Fruit fly (Drosophila melanogaster) whole organism, wandering third instar larva: ENCODE data around the gene Gyc88E.

Experiments used
- Abd-B ChIP-seq: fragments of >200 bp; optimal IDR thresholded peaks from 2 replicates; lab custom pipeline; 2017; ENCODE audit warnings: missing biosample characterization, missing genetic modification characterization
- CG32264 ChIP-seq: fragments of 200-800 bp; sonication (Bioruptor generic); optimal IDR thresholded peaks from 2 replicates; lab custom pipeline; 2016; ENCODE audit warnings: missing biosample characterization, missing genetic modification characterization
- CG9705 ChIP-seq: fragments of 200-800 bp; sonication (Bioruptor generic); optimal IDR thresholded peaks from 2 replicates; lab custom pipeline; 2018; ENCODE audit warnings: missing biosample characterization, mild to moderate bottlenecking, missing genetic modification characterization
- CrebA ChIP-seq: fragments of 200-800 bp; sonication (Bioruptor generic); optimal IDR thresholded peaks from 2 replicates; lab custom pipeline; 2016; ENCODE audit warnings: missing biosample characterization, mild to moderate bottlenecking, missing genetic modification characterization, borderline replicate concordance
- Dfd ChIP-seq: fragments of >200 bp; optimal IDR thresholded peaks from 2 replicates; lab custom pipeline; 2017; ENCODE audit warnings: missing biosample characterization, missing genetic modification characterization
- Dif ChIP-seq: fragments of 200-275, 200-300 bp; sonication (Bioruptor generic); optimal IDR thresholded peaks from 2 replicates; lab custom pipeline; 2018; ENCODE audit warnings: missing biosample characterization, missing genetic modification characterization; ENCODE audit not compliant: partially characterized antibody
- GATAd ChIP-seq: sonication (Bioruptor generic); optimal IDR thresholded peaks from 2 replicates; lab custom pipeline; 2016; ENCODE audit warnings: missing biosample characterization, missing genetic modification characterization
- HLH106 ChIP-seq: fragments of 200-800 bp; optimal IDR thresholded peaks from 3 replicates; lab custom pipeline; 2019; ENCODE audit warnings: missing biosample characterization, mild to moderate bottlenecking, missing genetic modification characterization, moderate library complexity
- Hnf4 ChIP-seq: fragments of 200-800 bp; sonication (Bioruptor generic); optimal IDR thresholded peaks from 2 replicates; lab custom pipeline; 2016; ENCODE audit warnings: missing biosample characterization, mild to moderate bottlenecking, missing genetic modification characterization
- Hr78 ChIP-seq: fragments of >200 bp; optimal IDR thresholded peaks from 2 replicates; lab custom pipeline; 2017; ENCODE audit warnings: missing biosample characterization, missing genetic modification characterization
- Hr83 ChIP-seq: fragments of 200-300 bp; sonication (Bioruptor generic); optimal IDR thresholded peaks from 2 replicates; lab custom pipeline; 2016; ENCODE audit warnings: missing biosample characterization, mild to moderate bottlenecking, missing genetic modification characterization, moderate library complexity; ENCODE audit not compliant: poor library complexity, severe bottlenecking
- Jra ChIP-seq: sonication (Bioruptor generic); optimal IDR thresholded peaks from 2 replicates; lab custom pipeline; 2016; ENCODE audit warnings: missing biosample characterization, missing genetic modification characterization
- Mio ChIP-seq: sonication (Bioruptor generic); optimal IDR thresholded peaks from 2 replicates; lab custom pipeline; 2016; ENCODE audit warnings: missing biosample characterization, missing genetic modification characterization
- Myc ChIP-seq: fragments of >200 bp; optimal IDR thresholded peaks from 2 replicates; lab custom pipeline; 2017
- N ChIP-seq: fragments of >200 bp; optimal IDR thresholded peaks from 2 replicates; lab custom pipeline; 2018; ENCODE audit warnings: missing biosample characterization, missing external identifiers, missing genetic modification characterization
- OdsH ChIP-seq: fragments of 200-800 bp; sonication (Bioruptor generic); optimal IDR thresholded peaks from 2 replicates; lab custom pipeline; 2016; ENCODE audit warnings: missing biosample characterization, mild to moderate bottlenecking, missing genetic modification characterization
- Rel ChIP-seq, 2 experiments: fragments of 200-800 bp; sonication (Bioruptor generic) in 1 of 2; optimal IDR thresholded peaks; 2 replicates in 1 of 2; 3 replicates in 1 of 2; lab custom pipeline; 2016 to 2019; ENCODE audit warnings: mild to moderate bottlenecking in 2 of 2, missing biosample characterization in 2 of 2, missing genetic modification characterization in 2 of 2, moderate library complexity in 1 of 2
- Sp1 ChIP-seq: fragments of 200-800 bp; sonication (Bioruptor generic); optimal IDR thresholded peaks from 3 replicates; lab custom pipeline; 2019; ENCODE audit warnings: missing biosample characterization, mild to moderate bottlenecking, missing genetic modification characterization, moderate library complexity
- Vsx2 ChIP-seq: fragments of 200-300, 225-300 bp; sonication (Bioruptor generic); optimal IDR thresholded peaks from 2 replicates; lab custom pipeline; 2018; ENCODE audit warnings: missing biosample characterization, missing genetic modification characterization; ENCODE audit not compliant: partially characterized antibody
- br ChIP-seq: fragments of 200-800 bp; sonication (Bioruptor generic); optimal IDR thresholded peaks from 2 replicates; lab custom pipeline; 2016; ENCODE audit warnings: missing biosample characterization, missing genetic modification characterization
- brk ChIP-seq: fragments of 200-800 bp; sonication (Bioruptor generic); optimal IDR thresholded peaks from 2 replicates; lab custom pipeline; 2016; ENCODE audit warnings: missing biosample characterization, mild to moderate bottlenecking, missing genetic modification characterization
- dl ChIP-seq, 2 experiments: fragments of 175-275, 200-275 bp in 1 of 2; fragments of 200-275 bp in 1 of 2; sonication (Bioruptor generic); optimal IDR thresholded peaks; lab custom pipeline; 2018; ENCODE audit warnings: mild to moderate bottlenecking in 2 of 2, missing biosample characterization in 2 of 2, missing genetic modification characterization in 2 of 2, moderate library complexity in 2 of 2; ENCODE audit not compliant: partially characterized antibody in 2 of 2, insufficient read depth in 1 of 2
- dmrt93B ChIP-seq: fragments of 200-800 bp; sonication (Bioruptor generic); optimal IDR thresholded peaks from 2 replicates; lab custom pipeline; 2018; ENCODE audit warnings: missing biosample characterization, mild to moderate bottlenecking, missing genetic modification characterization
- dsf ChIP-seq: sonication (Bioruptor generic); optimal IDR thresholded peaks from 2 replicates; lab custom pipeline; 2016; ENCODE audit warnings: missing biosample characterization, missing genetic modification characterization, borderline replicate concordance
- ey ChIP-seq: fragments of 200-800 bp; sonication (Bioruptor generic); optimal IDR thresholded peaks from 2 replicates; lab custom pipeline; 2016; ENCODE audit warnings: missing biosample characterization, missing genetic modification characterization
- foxo ChIP-seq, 2 experiments: fragments of 200-800 bp; sonication (Bioruptor generic); optimal IDR thresholded peaks; 2 replicates in 1 of 2; 3 replicates in 1 of 2; lab custom pipeline; 2016 to 2017; ENCODE audit warnings: missing biosample characterization in 2 of 2, missing genetic modification characterization in 2 of 2
- fru ChIP-seq: fragments of 200-800 bp; sonication (Bioruptor generic); optimal IDR thresholded peaks from 3 replicates; lab custom pipeline; 2016; ENCODE audit warnings: missing biosample characterization, mild to moderate bottlenecking, missing genetic modification characterization
- h ChIP-seq: fragments of 200-800 bp; sonication (Bioruptor generic); optimal IDR thresholded peaks from 3 replicates; lab custom pipeline; 2016; ENCODE audit warnings: missing biosample characterization, mild to moderate bottlenecking, missing genetic modification characterization
- jim ChIP-seq: fragments of 175-275, 200-325 bp; sonication (Bioruptor generic); optimal IDR thresholded peaks from 2 replicates; lab custom pipeline; 2016; ENCODE audit warnings: missing biosample characterization, mild to moderate bottlenecking, missing genetic modification characterization
- lola ChIP-seq: fragments of >200 bp; optimal IDR thresholded peaks from 2 replicates; lab custom pipeline; 2017; ENCODE audit warnings: missing biosample characterization, missing genetic modification characterization
- pan ChIP-seq: fragments of >200 bp; optimal IDR thresholded peaks from 2 replicates; lab custom pipeline; 2017
- psq ChIP-seq: fragments of 200-800 bp; sonication (Bioruptor generic); optimal IDR thresholded peaks from 3 replicates; lab custom pipeline; 2017; ENCODE audit warnings: missing biosample characterization, mild to moderate bottlenecking, missing genetic modification characterization, moderate library complexity
- rgr ChIP-seq: fragments of 200-800 bp; sonication (Bioruptor generic); optimal IDR thresholded peaks from 3 replicates; lab custom pipeline; 2016; ENCODE audit warnings: missing biosample characterization, mild to moderate bottlenecking, missing genetic modification characterization
- sage ChIP-seq: fragments of 200-800 bp; sonication (Bioruptor generic); optimal IDR thresholded peaks from 2 replicates; lab custom pipeline; 2016; ENCODE audit warnings: missing biosample characterization, mild to moderate bottlenecking, missing genetic modification characterization
- sv ChIP-seq: fragments of 200-800 bp; sonication (Bioruptor generic); optimal IDR thresholded peaks from 3 replicates; lab custom pipeline; 2016; ENCODE audit warnings: missing biosample characterization, missing genetic modification characterization
- tai ChIP-seq: sonication (Bioruptor generic); optimal IDR thresholded peaks from 2 replicates; lab custom pipeline; 2016; ENCODE audit warnings: missing biosample characterization, missing genetic modification characterization
- usp ChIP-seq: fragments of >200 bp; optimal IDR thresholded peaks from 2 replicates; lab custom pipeline; 2017; ENCODE audit warnings: missing biosample characterization, missing genetic modification characterization
- woc ChIP-seq: sonication (Bioruptor generic); optimal IDR thresholded peaks from 2 replicates; lab custom pipeline; 2016; ENCODE audit warnings: missing biosample characterization, mild to moderate bottlenecking, missing genetic modification characterization

Gyc88E gene

dm6 chr3R:15181467-15181866 lies 31.3 kb downstream of the Gyc88E start, which contains the start of gene Mf:
Gene Mf, minus strand, starts transcription at chr3R:15181510.
- TF ChIP-seq Rel (GFP tag; optimal IDR thresholded peaks at IDR 0.05; lab: Kevin White, UChicago) (no peak), Rel (tag; optimal IDR thresholded peaks at IDR 0.05; lab: Kevin White, UChicago) (no peak), CG9705 (GFP tag; lab: Kevin White, UChicago) (no peak), pan (no peak), sv (GFP tag; lab: Kevin White, UChicago) (no peak), dmrt93B (GFP tag; lab: Kevin White, UChicago) (no peak), ey (GFP tag; lab: Kevin White, UChicago) (no peak), Dif (GFP tag; lab: Kevin White, UChicago) (no peak), Hr78 (GFP tag; lab: Kevin White, UChicago) (no peak)
- TF ChIP-seq, all 38 proteins: peak for 0

dm6 chr3R:15196134-15197034 lies 46.2 kb downstream of the Gyc88E start, which contains the start of the genes Kpc1 and CG42542:
Gene Kpc1, minus strand, starts transcription at chr3R:15196210.
Gene CG42542, plus strand, starts transcription at chr3R:15196598.
- TF ChIP-seq jim (GFP tag; lab: Kevin White, UChicago) = peak; percentile 52
- TF ChIP-seq GATAd (GFP tag; lab: Kevin White, UChicago) = peak; percentile 74
- TF ChIP-seq ey (GFP tag; lab: Kevin White, UChicago) = peak; percentile 82
- no peak for TF ChIP-seq Mio
- TF ChIP-seq woc (GFP tag; lab: Kevin White, UChicago) = peak; percentile 95
- peak; percentile 70 for TF ChIP-seq CG32264 (GFP tag; lab: Kevin White, UChicago)
- peak; percentile 72 for TF ChIP-seq dsf
- TF ChIP-seq Hnf4 (GFP tag; lab: Kevin White, UChicago) = peak; percentile 92
- TF ChIP-seq psq (GFP tag; lab: Kevin White, UChicago) = peak; percentile 69
- peak; percentile 93 for TF ChIP-seq Hr83
- TF ChIP-seq dmrt93B (GFP tag; lab: Kevin White, UChicago) = peak; percentile 52
- peak; percentile 94 for TF ChIP-seq Jra
- no peak for TF ChIP-seq pan
- peak; percentile 77 for TF ChIP-seq fru (GFP tag; lab: Kevin White, UChicago)
- peak; percentile 89 for TF ChIP-seq Myc (lab: Kevin White, UChicago)
- TF ChIP-seq HLH106 (tag; lab: Kevin White, UChicago) = peak; percentile 60
- TF ChIP-seq br (GFP tag; lab: Kevin White, UChicago) = peak; percentile 74
- peak; percentile 87 for TF ChIP-seq sv (GFP tag; lab: Kevin White, UChicago)
- TF ChIP-seq tai = no peak
- TF ChIP-seq h (GFP tag; lab: Kevin White, UChicago) = peak; percentile 83
- TF ChIP-seq dl (GFP tag; optimal IDR thresholded peaks at IDR 0.05; lab: Kevin White, UChicago; ENCODE audit: insufficient read depth in 1 of 2, partially characterized antibody in 2 of 2) = peak in 1 of 2 experiments; percentile 6
- TF ChIP-seq Rel (GFP tag; optimal IDR thresholded peaks at IDR 0.05; lab: Kevin White, UChicago) = no peak
- peak; percentile 60 for TF ChIP-seq Rel (tag; optimal IDR thresholded peaks at IDR 0.05; lab: Kevin White, UChicago)
- peak; percentile 19 for TF ChIP-seq Dif (GFP tag; lab: Kevin White, UChicago)
- TF ChIP-seq Abd-B (GFP tag; lab: Kevin White, UChicago) = no peak
- peak; percentile 34 to 83 for TF ChIP-seq foxo (GFP tag; optimal IDR thresholded peaks at IDR 0.05; lab: Kevin White, UChicago)
- peak; percentile 56 for TF ChIP-seq sage (GFP tag; lab: Kevin White, UChicago)
- TF ChIP-seq OdsH (GFP tag; lab: Kevin White, UChicago) = peak; percentile 72
- TF ChIP-seq N (GFP tag; lab: Kevin White, UChicago) = no peak
- no peak for TF ChIP-seq usp
- TF ChIP-seq Vsx2 = peak; percentile 92
- no peak for TF ChIP-seq lola (GFP tag; lab: Kevin White, UChicago)
- TF ChIP-seq CG9705 (GFP tag; lab: Kevin White, UChicago) = peak; percentile 49
- peak; percentile 83 for TF ChIP-seq rgr (GFP tag; lab: Kevin White, UChicago)
- peak; percentile 64 for TF ChIP-seq Sp1
- TF ChIP-seq Dfd = no peak
- TF ChIP-seq Hr78 (GFP tag; lab: Kevin White, UChicago) = no peak
- no peak for TF ChIP-seq brk (GFP tag; lab: Kevin White, UChicago)
- TF ChIP-seq CrebA (GFP tag; lab: Kevin White, UChicago) = peak; percentile 64
